Fruit fly (Drosophila melanogaster) whole organism, embryonic: ENCODE measurements around the gene CG7903.

Experiments used
- ATbp ChIP-seq: fragments of 200-800 bp; sonication (Bioruptor generic); optimal IDR thresholded peaks from 2 replicates; lab custom pipeline; 2017; ENCODE audit warnings: missing biosample characterization, mild to moderate bottlenecking, missing genetic modification characterization, missing genetic modification reagents
- Adf1 ChIP-seq: fragments of 200-800 bp; sonication (Bioruptor generic); IDR thresholded peaks from 2 replicates; pipeline ENCODE4 v1.3.6; 2022; ENCODE audit warnings: missing biosample characterization, missing genetic modification characterization
- Atf6 ChIP-seq: fragments of 200-800 bp; sonication (Bioruptor generic); IDR thresholded peaks from 2 replicates; pipeline ENCODE4 v1.3.6; 2022; ENCODE audit warnings: missing biosample characterization, missing genetic modification characterization
- BEAF-32 ChIP-seq: fragments of 200-800 bp; sonication (Bioruptor generic); optimal IDR thresholded peaks from 3 replicates; lab custom pipeline; 2017; ENCODE audit warnings: missing biosample characterization, missing genetic modification characterization, mild to moderate bottlenecking, moderate library complexity, missing genetic modification reagents
- BtbVII ChIP-seq: fragments of 200-800 bp; sonication (Bioruptor generic); optimal IDR thresholded peaks from 3 replicates; lab custom pipeline; 2017; ENCODE audit warnings: missing biosample characterization, mild to moderate bottlenecking, missing genetic modification characterization
- CG10366 ChIP-seq: fragments of 200-800 bp; sonication (Bioruptor generic); IDR thresholded peaks from 2 replicates; pipeline ENCODE4 v1.3.6; 2022; ENCODE audit warnings: missing biosample characterization, missing genetic modification characterization
- CG12391 ChIP-seq: fragments of 200-800 bp; sonication (Bioruptor generic); optimal IDR thresholded peaks from 3 replicates; lab custom pipeline; 2018; ENCODE audit warnings: missing biosample characterization, mild to moderate bottlenecking, missing genetic modification characterization, moderate library complexity
- CG16779 ChIP-seq: fragments of 200-800 bp; sonication (Bioruptor generic); IDR thresholded peaks from 2 replicates; pipeline ENCODE4 v1.3.6; 2022; ENCODE audit warnings: missing biosample characterization, missing genetic modification characterization
- CG2120 ChIP-seq: fragments of 200-800 bp; sonication (Bioruptor generic); optimal IDR thresholded peaks from 3 replicates; lab custom pipeline; 2016; ENCODE audit warnings: missing biosample characterization, missing genetic modification characterization
- CG2202 ChIP-seq: fragments of 200-800 bp; sonication (Bioruptor generic); optimal IDR thresholded peaks from 2 replicates; lab custom pipeline; 2018; ENCODE audit warnings: missing biosample characterization, mild to moderate bottlenecking, missing genetic modification characterization
- CG3163 ChIP-seq: fragments of 200-800 bp; sonication (Bioruptor generic); optimal IDR thresholded peaks from 3 replicates; lab custom pipeline; 2016; ENCODE audit warnings: missing biosample characterization, missing genetic modification characterization
- CG4360 ChIP-seq: fragments of 200-800 bp; sonication (Bioruptor generic); IDR thresholded peaks from 2 replicates; pipeline ENCODE4 v1.3.6; 2022; ENCODE audit warnings: missing biosample characterization, missing genetic modification characterization
- CG43689 ChIP-seq: fragments of 200-800 bp; sonication (Bioruptor generic); IDR thresholded peaks from 2 replicates; pipeline ENCODE4 v1.3.6; 2022; ENCODE audit warnings: missing biosample characterization, missing genetic modification characterization
- CG4854 ChIP-seq: fragments of 200-800 bp; sonication (Bioruptor generic); optimal IDR thresholded peaks from 2 replicates; lab custom pipeline; 2016; ENCODE audit warnings: missing biosample characterization, missing genetic modification characterization, inconsistent platforms
- CG7271 ChIP-seq: fragments of 200-800 bp; sonication (Bioruptor generic); optimal IDR thresholded peaks from 2 replicates; lab custom pipeline; 2018; ENCODE audit warnings: missing biosample characterization, mild to moderate bottlenecking, missing genetic modification characterization, moderate library complexity
- CG8765 ChIP-seq: fragments of 200-800 bp; sonication (Bioruptor generic); IDR thresholded peaks from 2 replicates; pipeline ENCODE4 v1.3.6; 2022; ENCODE audit warnings: missing biosample characterization, missing genetic modification characterization
- Deaf1 ChIP-seq: fragments of 200-800 bp; optimal IDR thresholded peaks from 3 replicates; lab custom pipeline; 2019; ENCODE audit warnings: missing biosample characterization, mild to moderate bottlenecking, missing genetic modification characterization, moderate library complexity
- Drgx ChIP-seq: fragments of 200-800 bp; sonication (Bioruptor generic); IDR thresholded peaks from 2 replicates; pipeline ENCODE4 v1.3.6; 2022; ENCODE audit warnings: missing biosample characterization, missing genetic modification characterization
- ERR ChIP-seq: fragments of 200-800 bp; sonication (Bioruptor generic); optimal IDR thresholded peaks from 2 replicates; lab custom pipeline; 2016; ENCODE audit warnings: missing biosample characterization, missing genetic modification characterization
- Ets97D ChIP-seq: fragments of 200-800 bp; sonication (Bioruptor generic); optimal IDR thresholded peaks from 3 replicates; lab custom pipeline; 2016; ENCODE audit warnings: missing biosample characterization, missing genetic modification characterization
- Hr51 ChIP-seq, 2 experiments: fragments of 200-800 bp; sonication (Bioruptor generic); optimal IDR thresholded peaks; 2 replicates in 1 of 2; 3 replicates in 1 of 2; lab custom pipeline; 2016 to 2018; ENCODE audit warnings: missing biosample characterization in 2 of 2, missing genetic modification characterization in 2 of 2, mild to moderate bottlenecking in 1 of 2, moderate library complexity in 1 of 2
- Lhr ChIP-seq: fragments of 200-800 bp; sonication (Bioruptor generic); optimal IDR thresholded peaks from 3 replicates; lab custom pipeline; 2017; ENCODE audit warnings: mild to moderate bottlenecking, missing biosample characterization, missing genetic modification reagents, missing genetic modification characterization
- MTF-1 ChIP-seq: fragments of 200-800 bp; sonication (Bioruptor generic); optimal IDR thresholded peaks from 2 replicates; lab custom pipeline; 2018; ENCODE audit warnings: missing biosample characterization, mild to moderate bottlenecking, missing genetic modification characterization, borderline replicate concordance
- NC2β ChIP-seq: fragments of 200-800 bp; sonication (Bioruptor generic); optimal IDR thresholded peaks from 2 replicates; lab custom pipeline; 2016; ENCODE audit warnings: missing biosample characterization, missing genetic modification characterization
- NK7.1 ChIP-seq: fragments of 200-800 bp; sonication (Bioruptor generic); optimal IDR thresholded peaks from 3 replicates; lab custom pipeline; 2016; ENCODE audit warnings: missing biosample characterization, missing genetic modification characterization
- Ptx1 ChIP-seq: fragments of 200-800 bp; sonication (Bioruptor generic); IDR thresholded peaks from 2 replicates; pipeline ENCODE4 v1.3.6; 2022; ENCODE audit warnings: missing biosample characterization, missing genetic modification characterization
- Rx ChIP-seq: fragments of 200-800 bp; sonication (Bioruptor generic); IDR thresholded peaks from 2 replicates; pipeline ENCODE4 v1.3.6; 2022; ENCODE audit warnings: missing biosample characterization, missing genetic modification characterization
- Sry-β ChIP-seq: fragments of 200-800 bp; sonication (Bioruptor generic); optimal IDR thresholded peaks from 2 replicates; lab custom pipeline; 2018; ENCODE audit warnings: missing biosample characterization, mild to moderate bottlenecking, missing genetic modification characterization, moderate library complexity
- Ssrp ChIP-seq: fragments of 200-800 bp; sonication (Bioruptor generic); optimal IDR thresholded peaks from 2 replicates; lab custom pipeline; 2018; ENCODE audit warnings: missing biosample characterization, mild to moderate bottlenecking, missing genetic modification characterization, moderate library complexity
- Xrp1 ChIP-seq: fragments of 200-800 bp; sonication (Bioruptor generic); IDR thresholded peaks from 2 replicates; pipeline ENCODE4 v1.3.6; 2022; ENCODE audit warnings: missing biosample characterization, missing genetic modification characterization
- amos ChIP-seq: fragments of 200-800 bp; sonication (Bioruptor generic); IDR thresholded peaks from 2 replicates; pipeline ENCODE4 v1.3.6; 2022; ENCODE audit warnings: missing biosample characterization, missing genetic modification characterization; ENCODE audit not compliant: partially characterized antibody
- az2 ChIP-seq: fragments of 200-800 bp; sonication (Bioruptor generic); optimal IDR thresholded peaks from 3 replicates; lab custom pipeline; 2016; ENCODE audit warnings: missing biosample characterization, missing genetic modification characterization
- btn ChIP-seq: fragments of 200-800 bp; sonication (Bioruptor generic); optimal IDR thresholded peaks from 2 replicates; lab custom pipeline; 2016; ENCODE audit warnings: missing biosample characterization, missing genetic modification characterization
- crc ChIP-seq: fragments of 200-800 bp; sonication (Bioruptor generic); optimal IDR thresholded peaks from 2 replicates; lab custom pipeline; 2016; ENCODE audit warnings: missing biosample characterization, missing genetic modification characterization
- en ChIP-seq: fragments of 200-800 bp; sonication (Bioruptor generic); optimal IDR thresholded peaks from 2 replicates; lab custom pipeline; 2016; ENCODE audit warnings: missing biosample characterization, missing genetic modification characterization
- gem ChIP-seq: fragments of 200-800 bp; sonication (Bioruptor generic); optimal IDR thresholded peaks from 2 replicates; lab custom pipeline; 2019; ENCODE audit warnings: missing biosample characterization, mild to moderate bottlenecking, missing genetic modification characterization, moderate library complexity
- grn ChIP-seq: fragments of 200-800 bp; sonication (Bioruptor generic); optimal IDR thresholded peaks from 3 replicates; lab custom pipeline; 2017; ENCODE audit warnings: missing biosample characterization, missing genetic modification characterization
- her ChIP-seq: fragments of 200-800 bp; sonication (Bioruptor generic); optimal IDR thresholded peaks from 2 replicates; lab custom pipeline; 2016; ENCODE audit warnings: missing biosample characterization, missing genetic modification characterization
- lmd ChIP-seq: fragments of 200-800 bp; sonication (Bioruptor generic); IDR thresholded peaks from 2 replicates; pipeline ENCODE4 v1.3.6; 2022; ENCODE audit warnings: missing biosample characterization, missing genetic modification characterization
- mam ChIP-seq: fragments of 200-800 bp; sonication (Bioruptor generic); optimal IDR thresholded peaks from 3 replicates; lab custom pipeline; 2016; ENCODE audit warnings: missing biosample characterization, missing genetic modification characterization
- p53 ChIP-seq: fragments of 200-800 bp; sonication (Bioruptor generic); optimal IDR thresholded peaks from 2 replicates; lab custom pipeline; 2016; ENCODE audit warnings: missing biosample characterization, missing genetic modification characterization
- pan ChIP-seq, 4 experiments: fragments of >200 bp in 3 of 4; fragments of 200-800 bp in 1 of 4; sonication (Bioruptor generic) in 1 of 4; optimal IDR thresholded peaks in 3 of 4; IDR thresholded peaks in 1 of 4; 2 replicates each; pipeline versions ENCODE4 v1.3.6 to Lab custom; 2017 to 2022; ENCODE audit warnings: missing biosample characterization in 2 of 4, missing genetic modification characterization in 2 of 4, mixed read lengths in 1 of 4
- ranshi ChIP-seq: fragments of 200-800 bp; sonication (Bioruptor generic); IDR thresholded peaks from 2 replicates; pipeline ENCODE4 v1.3.6; 2022; ENCODE audit warnings: missing biosample characterization, missing genetic modification characterization
- repo ChIP-seq: fragments of 200-800 bp; sonication (Bioruptor generic); optimal IDR thresholded peaks from 2 replicates; lab custom pipeline; 2016; ENCODE audit warnings: missing biosample characterization, missing genetic modification characterization
- sima ChIP-seq: fragments of 200-800 bp; sonication (Bioruptor generic); optimal IDR thresholded peaks from 2 replicates; lab custom pipeline; 2016; ENCODE audit warnings: missing biosample characterization, missing genetic modification characterization
- slbo ChIP-seq: fragments of 200-800 bp; sonication (Bioruptor generic); IDR thresholded peaks from 2 replicates; pipeline ENCODE4 v1.3.6; 2022; ENCODE audit warnings: missing biosample characterization, missing genetic modification characterization
- tna ChIP-seq: fragments of 200-800 bp; sonication (Bioruptor generic); IDR thresholded peaks from 2 replicates; pipeline ENCODE4 v1.3.6; 2022; ENCODE audit warnings: missing biosample characterization, missing genetic modification characterization; ENCODE audit not compliant: partially characterized antibody
- tup ChIP-seq: fragments of 200-800 bp; sonication (Bioruptor generic); optimal IDR thresholded peaks from 2 replicates; lab custom pipeline; 2016; ENCODE audit warnings: missing biosample characterization, mild to moderate bottlenecking, missing genetic modification characterization, moderate library complexity
- usp ChIP-seq: fragments of >200 bp; optimal IDR thresholded peaks from 2 replicates; lab custom pipeline; 2017; ENCODE audit warnings: missing biosample characterization, missing genetic modification characterization
- zf30C ChIP-seq: fragments of 200-800 bp; sonication (Bioruptor generic); optimal IDR thresholded peaks from 3 replicates; lab custom pipeline; 2018; ENCODE audit warnings: missing biosample characterization, mild to moderate bottlenecking, missing genetic modification characterization

The CG7903 gene

dm6 chr3R:29997607-29998236 lies 2.7 kb upstream of the CG7903 start, which contains the start of the genes CG15525 and CG11504 (continued):
- no peak for TF ChIP-seq pan (optimal IDR thresholded peaks at IDR 0.05; lab: Kevin White, UChicago)
- TF ChIP-seq pan (GFP tag; optimal IDR thresholded peaks at IDR 0.05 in 1 of 2, IDR thresholded peaks at IDR 0.05 in 1 of 2) = no peak
- TF ChIP-seq Ets97D (GFP tag; lab: Kevin White, UChicago) = peak; percentile 70
- no peak for TF ChIP-seq CG7271
- no peak for TF ChIP-seq zf30C
- no peak for TF ChIP-seq Drgx
- no peak for TF ChIP-seq CG4360 (GFP tag; lab: Robert Waterston, UW)
- no peak for TF ChIP-seq crc (GFP tag; lab: Kevin White, UChicago)
- no peak for TF ChIP-seq Lhr (GFP tag; lab: Kevin White, UChicago)
- TF ChIP-seq CG10366 (GFP tag; lab: Robert Waterston, UW) = peak; percentile 54; the same call in 1 of the 2 replicates
- TF ChIP-seq her (GFP tag; lab: Kevin White, UChicago) = no peak
- peak; percentile 62; the same call in 1 of the 2 replicates for TF ChIP-seq tna (GFP tag; lab: Robert Waterston, UW)
- TF ChIP-seq Hr51 (GFP tag; optimal IDR thresholded peaks at IDR 0.05; lab: Kevin White, UChicago) = peak in 1 of 2 experiments; percentile 23
- peak; percentile 23 for TF ChIP-seq CG4854 (GFP tag; lab: Kevin White, UChicago)
- TF ChIP-seq Xrp1 (GFP tag; lab: Robert Waterston, UW) = peak; percentile 65
- no peak for TF ChIP-seq sima (GFP tag; lab: Kevin White, UChicago)
- TF ChIP-seq p53 (GFP tag; lab: Kevin White, UChicago) = no peak
- no peak for TF ChIP-seq repo (GFP tag; lab: Kevin White, UChicago)
- no peak for TF ChIP-seq BtbVII
- no peak for TF ChIP-seq CG43689
- TF ChIP-seq MTF-1 (GFP tag; lab: Kevin White, UChicago) = no peak
- peak; percentile 51 for TF ChIP-seq az2 (GFP tag; lab: Kevin White, UChicago)
- peak; percentile 82 for TF ChIP-seq mam (GFP tag; lab: Kevin White, UChicago)
- peak; percentile 84 for TF ChIP-seq slbo
- TF ChIP-seq NK7.1 (GFP tag; lab: Kevin White, UChicago) = no peak
- peak; percentile 75 for TF ChIP-seq CG2120 (GFP tag; lab: Kevin White, UChicago)
- no peak for TF ChIP-seq Adf1
- no peak for TF ChIP-seq tup (GFP tag; lab: Kevin White, UChicago)
- no peak for TF ChIP-seq grn (GFP tag; lab: Kevin White, UChicago)
- TF ChIP-seq CG3163 = no peak
- TF ChIP-seq Ssrp (tag; lab: Kevin White, UChicago) = peak; percentile 29
- peak; percentile 91 for TF ChIP-seq BEAF-32 (GFP tag; lab: Kevin White, UChicago)
- TF ChIP-seq Deaf1 (tag; lab: Kevin White, UChicago) = no peak
- TF ChIP-seq NC2β (GFP tag; lab: Kevin White, UChicago) = peak; percentile 3
- no peak for TF ChIP-seq gem
- TF ChIP-seq lmd (GFP tag; lab: Robert Waterston, UW) = 0 out of 2 replicates have a peak, but pooled peaks have one; percentile 33
- peak; percentile 58 for TF ChIP-seq ranshi
- 0 out of 2 replicates have a peak, but pooled peaks have one; percentile 36 for TF ChIP-seq Rx (GFP tag; lab: Robert Waterston, UW)
- no peak for TF ChIP-seq btn (GFP tag; lab: Kevin White, UChicago)
- TF ChIP-seq CG2202 (tag; lab: Kevin White, UChicago) = no peak
- no peak for TF ChIP-seq CG8765 (GFP tag; lab: Robert Waterston, UW)
- no peak for TF ChIP-seq CG16779 (GFP tag; lab: Robert Waterston, UW)
- peak; percentile 79 for TF ChIP-seq amos (GFP tag; lab: Robert Waterston, UW)
- TF ChIP-seq usp (GFP tag; lab: Kevin White, UChicago) = no peak
- TF ChIP-seq Atf6 (GFP tag; lab: Robert Waterston, UW) = peak; percentile 63; the same call in 1 of the 2 replicates
- no peak for TF ChIP-seq Sry-β (GFP tag; lab: Kevin White, UChicago)
- TF ChIP-seq Ptx1 (GFP tag; lab: Robert Waterston, UW) = peak; percentile 85
- TF ChIP-seq en (GFP tag; lab: Kevin White, UChicago) = no peak
- TF ChIP-seq CG12391 (tag; lab: Kevin White, UChicago) = peak; percentile 78
- TF ChIP-seq ATbp = no peak
- TF ChIP-seq ERR (GFP tag; lab: Kevin White, UChicago) = peak; percentile 10
